Fruit fly (Drosophila melanogaster) whole organism, embryonic: ENCODE results near the gene RhoGDI.
A peak's percentile ranks its signal among the peaks of the same experiment; 100 is the strongest.

ENCODE experiments used
- CG10321 ChIP-seq: fragments of 200-800 bp; sonication (Bioruptor generic); IDR thresholded peaks from 2 replicates; pipeline ENCODE4 v1.3.6; 2022; ENCODE audit warnings: missing biosample characterization, missing genetic modification characterization
- CG11695 ChIP-seq: fragments of 200-800 bp; sonication (Bioruptor generic); IDR thresholded peaks from 3 replicates; pipeline ENCODE4 v1.3.6; 2022; ENCODE audit warnings: missing biosample characterization, missing genetic modification characterization
- CG11696 ChIP-seq: fragments of 200-800 bp; sonication (Bioruptor generic); IDR thresholded peaks from 2 replicates; pipeline ENCODE4 v1.3.6; 2022; ENCODE audit warnings: missing biosample characterization, missing genetic modification characterization
- CG12104 ChIP-seq: fragments of 200-800 bp; sonication (Bioruptor generic); optimal IDR thresholded peaks from 3 replicates; lab custom pipeline; 2016; ENCODE audit warnings: missing biosample characterization, missing genetic modification characterization
- CG12744 ChIP-seq: fragments of 200-800 bp; sonication (Bioruptor generic); optimal IDR thresholded peaks from 2 replicates; lab custom pipeline; 2016; ENCODE audit warnings: missing biosample characterization, missing genetic modification characterization
- CG14860 ChIP-seq: fragments of 200-800 bp; sonication (Bioruptor generic); IDR thresholded peaks from 3 replicates; pipeline ENCODE4 v1.3.6; 2022; ENCODE audit warnings: missing biosample characterization, missing genetic modification characterization; ENCODE audit not compliant: partially characterized antibody
- CG15601 ChIP-seq: fragments of 200-800 bp; sonication (Bioruptor generic); optimal IDR thresholded peaks from 3 replicates; lab custom pipeline; 2019; ENCODE audit warnings: missing biosample characterization, mild to moderate bottlenecking, missing genetic modification characterization, moderate library complexity
- CG1647 ChIP-seq: fragments of 200-800 bp; sonication (Bioruptor generic); optimal IDR thresholded peaks from 3 replicates; lab custom pipeline; 2016; ENCODE audit warnings: missing biosample characterization, missing genetic modification characterization
- CG2116 ChIP-seq: fragments of 200-800 bp; sonication (Bioruptor generic); optimal IDR thresholded peaks from 3 replicates; lab custom pipeline; 2018; ENCODE audit warnings: missing biosample characterization, mild to moderate bottlenecking, missing genetic modification characterization
- CG2120 ChIP-seq: fragments of 200-800 bp; sonication (Bioruptor generic); optimal IDR thresholded peaks from 3 replicates; lab custom pipeline; 2016; ENCODE audit warnings: missing biosample characterization, missing genetic modification characterization
- CG31365 ChIP-seq: fragments of 200-800 bp; sonication (Bioruptor generic); optimal IDR thresholded peaks from 2 replicates; lab custom pipeline; 2018; ENCODE audit warnings: missing biosample characterization, mild to moderate bottlenecking, missing genetic modification characterization
- CG32532 ChIP-seq: fragments of 200-800 bp; sonication (Bioruptor generic); IDR thresholded peaks from 2 replicates; pipeline ENCODE4 v1.3.6; 2022; ENCODE audit warnings: missing biosample characterization, missing genetic modification characterization
- CG34224 ChIP-seq: fragments of 200-800 bp; sonication (Bioruptor generic); IDR thresholded peaks from 3 replicates; pipeline ENCODE4 v1.3.6; 2022; ENCODE audit warnings: missing biosample characterization, missing genetic modification characterization; ENCODE audit not compliant: partially characterized antibody
- CG4854 ChIP-seq: fragments of 200-800 bp; sonication (Bioruptor generic); optimal IDR thresholded peaks from 2 replicates; lab custom pipeline; 2016; ENCODE audit warnings: missing biosample characterization, missing genetic modification characterization, inconsistent platforms
- CG5180 ChIP-seq: fragments of 200-800 bp; sonication (Bioruptor generic); optimal IDR thresholded peaks from 3 replicates; lab custom pipeline; 2017; ENCODE audit warnings: missing biosample characterization, missing genetic modification characterization, mild to moderate bottlenecking, moderate library complexity, missing genetic modification reagents
- CG6272 ChIP-seq: fragments of 200-800 bp; sonication (Bioruptor generic); IDR thresholded peaks from 2 replicates; pipeline ENCODE4 v1.3.6; 2022; ENCODE audit warnings: missing biosample characterization, missing genetic modification characterization
- CG7786 ChIP-seq: fragments of 200-800 bp; sonication (Bioruptor generic); optimal IDR thresholded peaks from 2 replicates; lab custom pipeline; 2016; ENCODE audit warnings: missing biosample characterization, missing genetic modification characterization
- CG8290 ChIP-seq, 3 experiments: fragments of 200-800 bp; sonication (Bioruptor generic); optimal IDR thresholded peaks; 2 replicates each; lab custom pipeline; 2016 to 2019; ENCODE audit warnings: missing biosample characterization in 3 of 3, missing genetic modification characterization in 3 of 3, mild to moderate bottlenecking in 2 of 3, moderate library complexity in 1 of 3
- CG8478 ChIP-seq: fragments of >200 bp; optimal IDR thresholded peaks from 2 replicates; lab custom pipeline; 2018
- CG9727 ChIP-seq: fragments of 200-800 bp; sonication (Bioruptor generic); optimal IDR thresholded peaks from 3 replicates; lab custom pipeline; 2017; ENCODE audit warnings: missing biosample characterization, mild to moderate bottlenecking, missing genetic modification characterization
- D19A ChIP-seq: fragments of 200-800 bp; optimal IDR thresholded peaks from 3 replicates; lab custom pipeline; 2019; ENCODE audit warnings: missing biosample characterization, mild to moderate bottlenecking, missing genetic modification characterization, moderate library complexity
- Dek ChIP-seq: fragments of 200-800 bp; sonication (Bioruptor generic); optimal IDR thresholded peaks from 3 replicates; lab custom pipeline; 2019; ENCODE audit warnings: missing biosample characterization, mild to moderate bottlenecking, missing genetic modification characterization, moderate library complexity
- Dfd ChIP-seq, 2 experiments: fragments of >200 bp; optimal IDR thresholded peaks; 2 replicates each; lab custom pipeline; 2017; ENCODE audit warnings: missing biosample characterization in 2 of 2, missing genetic modification characterization in 2 of 2
- Dip3 ChIP-seq: fragments of 200-800 bp; sonication (Bioruptor generic); optimal IDR thresholded peaks from 3 replicates; lab custom pipeline; 2016; ENCODE audit warnings: missing biosample characterization, missing genetic modification characterization
- Ets97D ChIP-seq: fragments of 200-800 bp; sonication (Bioruptor generic); optimal IDR thresholded peaks from 3 replicates; lab custom pipeline; 2016; ENCODE audit warnings: missing biosample characterization, missing genetic modification characterization
- H15 ChIP-seq: fragments of 200-800 bp; sonication (Bioruptor generic); IDR thresholded peaks from 3 replicates; pipeline ENCODE4 v1.3.6; 2022; ENCODE audit warnings: missing biosample characterization, missing genetic modification characterization
- Hr78 ChIP-seq, 2 experiments: fragments of 200-800 bp in 1 of 2; fragments of >200 bp in 1 of 2; sonication (Bioruptor generic) in 1 of 2; optimal IDR thresholded peaks; 2 replicates each; lab custom pipeline; 2017 to 2019; ENCODE audit warnings: missing biosample characterization in 2 of 2, missing genetic modification characterization in 2 of 2, mild to moderate bottlenecking in 1 of 2, moderate library complexity in 1 of 2
- Med ChIP-seq: fragments of 200-800 bp; sonication (Bioruptor generic); peaks from one replicate; lab custom pipeline; 2016; ENCODE audit warnings: missing biosample characterization, missing genetic modification characterization, mild to moderate bottlenecking, inconsistent platforms, moderate library complexity
- Opbp ChIP-seq: fragments of 200-800 bp; sonication (Bioruptor generic); IDR thresholded peaks from 3 replicates; pipeline ENCODE4 v1.3.6; 2022; ENCODE audit warnings: missing biosample characterization, missing genetic modification characterization; ENCODE audit not compliant: partially characterized antibody
- PHDP ChIP-seq: fragments of 200-800 bp; sonication (Bioruptor generic); optimal IDR thresholded peaks from 3 replicates; lab custom pipeline; 2018; ENCODE audit warnings: missing biosample characterization, mild to moderate bottlenecking, missing genetic modification characterization, moderate library complexity
- Sry-β ChIP-seq: fragments of 200-800 bp; sonication (Bioruptor generic); optimal IDR thresholded peaks from 2 replicates; lab custom pipeline; 2018; ENCODE audit warnings: missing biosample characterization, mild to moderate bottlenecking, missing genetic modification characterization, moderate library complexity
- Trl ChIP-seq, 3 experiments: fragments of >200 bp in 2 of 3; fragments of 200-800 bp in 1 of 3; sonication (Bioruptor generic) in 1 of 3; optimal IDR thresholded peaks; 2 replicates in 1 of 3; 3 replicates in 2 of 3; lab custom pipeline; 2016 to 2017; ENCODE audit warnings: missing biosample characterization in 1 of 3, missing genetic modification characterization in 1 of 3
- cg ChIP-seq: fragments of 200-800 bp; sonication (Bioruptor generic); optimal IDR thresholded peaks from 3 replicates; lab custom pipeline; 2019; ENCODE audit warnings: missing biosample characterization, mild to moderate bottlenecking, missing genetic modification characterization, moderate library complexity
- corto ChIP-seq: fragments of 200-800 bp; sonication (Bioruptor generic); optimal IDR thresholded peaks from 2 replicates; lab custom pipeline; 2016; ENCODE audit warnings: missing biosample characterization, mild to moderate bottlenecking, missing genetic modification characterization, moderate library complexity
- en ChIP-seq: fragments of 200-800 bp; sonication (Bioruptor generic); optimal IDR thresholded peaks from 2 replicates; lab custom pipeline; 2016; ENCODE audit warnings: missing biosample characterization, missing genetic modification characterization
- gem ChIP-seq: fragments of 200-800 bp; sonication (Bioruptor generic); optimal IDR thresholded peaks from 2 replicates; lab custom pipeline; 2019; ENCODE audit warnings: missing biosample characterization, mild to moderate bottlenecking, missing genetic modification characterization, moderate library complexity
- kay ChIP-seq: fragments of 200-800 bp; sonication (Bioruptor generic); optimal IDR thresholded peaks from 2 replicates; lab custom pipeline; 2016; ENCODE audit warnings: missing biosample characterization, missing genetic modification characterization
- lola ChIP-seq, 3 experiments: fragments of >200 bp in 2 of 3; fragments of 200-800 bp in 1 of 3; sonication (Bioruptor generic) in 1 of 3; optimal IDR thresholded peaks; 2 replicates each; lab custom pipeline; 2017 to 2019; ENCODE audit warnings: missing biosample characterization in 3 of 3, missing genetic modification characterization in 3 of 3, mild to moderate bottlenecking in 1 of 3, moderate library complexity in 1 of 3
- nom ChIP-seq: fragments of 200-800 bp; sonication (Bioruptor generic); optimal IDR thresholded peaks from 2 replicates; lab custom pipeline; 2017; ENCODE audit warnings: missing biosample characterization, missing genetic modification characterization, mild to moderate bottlenecking, moderate library complexity, missing genetic modification reagents
- pho ChIP-seq: fragments of 200-800 bp; sonication (Bioruptor generic); optimal IDR thresholded peaks from 2 replicates; lab custom pipeline; 2016; ENCODE audit warnings: missing biosample characterization, missing genetic modification characterization
- sens ChIP-seq: fragments of 200-800 bp; sonication (Bioruptor generic); peaks from one replicate; lab custom pipeline; 2016; ENCODE audit warnings: missing biosample characterization, missing genetic modification characterization
- sr ChIP-seq: fragments of 200-800 bp; sonication (Bioruptor generic); IDR thresholded peaks from 3 replicates; pipeline ENCODE4 v1.3.6; 2022; ENCODE audit warnings: missing biosample characterization, missing genetic modification characterization
- stwl ChIP-seq: fragments of 200-800 bp; sonication (Bioruptor generic); optimal IDR thresholded peaks from 3 replicates; lab custom pipeline; 2018; ENCODE audit warnings: missing biosample characterization, mild to moderate bottlenecking, missing genetic modification characterization, moderate library complexity
- trem ChIP-seq: fragments of 200-800 bp; optimal IDR thresholded peaks from 3 replicates; lab custom pipeline; 2019; ENCODE audit warnings: missing biosample characterization, mild to moderate bottlenecking, missing genetic modification characterization, moderate library complexity
- ttk ChIP-seq: fragments of 200-800 bp; sonication (Bioruptor generic); IDR thresholded peaks from 2 replicates; pipeline ENCODE4 v2.1.2; 2022; ENCODE audit warnings: missing biosample characterization, missing genetic modification characterization
- vfl ChIP-seq: fragments of 200-800 bp; sonication (Bioruptor generic); optimal IDR thresholded peaks from 2 replicates; lab custom pipeline; 2016; ENCODE audit warnings: missing biosample characterization, missing genetic modification characterization
- zfh2 ChIP-seq: fragments of 200-800 bp; sonication (Bioruptor generic); optimal IDR thresholded peaks from 2 replicates; lab custom pipeline; 2016; ENCODE audit warnings: missing biosample characterization, missing genetic modification characterization

Gene RhoGDI

DNA sequence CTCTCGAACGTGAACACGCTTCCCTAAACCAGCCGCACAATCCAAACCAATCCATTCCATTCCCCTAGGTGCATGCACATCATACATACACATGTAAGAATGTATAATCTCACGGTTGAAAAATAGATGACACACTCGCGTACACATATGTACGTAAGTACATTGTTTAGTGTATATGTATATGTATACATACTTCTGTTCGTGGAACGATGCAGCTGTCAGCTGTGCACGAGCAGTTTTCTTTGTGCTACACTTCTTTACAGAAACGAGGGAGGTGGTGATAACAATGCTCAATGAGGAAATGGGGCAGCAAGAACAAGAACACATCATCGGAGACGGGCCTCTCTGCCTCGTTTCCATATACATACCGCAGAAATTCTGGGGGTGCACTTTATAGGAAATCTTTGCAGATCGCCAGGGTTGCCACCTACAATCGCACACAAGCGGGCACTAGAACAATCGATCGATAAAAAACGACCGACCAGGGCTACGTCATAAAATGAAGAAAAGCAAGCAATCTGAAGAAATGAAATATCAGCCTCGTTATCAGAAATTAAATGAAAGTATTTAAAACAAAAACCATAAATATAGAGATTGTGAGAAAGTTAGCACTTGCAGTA lies 29.1 kb upstream of the RhoGDI start (continued):
- TF ChIP-seq CG10321 (GFP tag; lab: Robert Waterston, UW) (no peak), trem (tag; lab: Kevin White, UChicago) (peak; percentile 54), CG12104 (no peak), CG1647 (no peak), Sry-β (GFP tag; lab: Kevin White, UChicago) (no peak), CG2116 (GFP tag; lab: Kevin White, UChicago) (peak; percentile 22), en (GFP tag; lab: Kevin White, UChicago) (no peak), Opbp (GFP tag; lab: Robert Waterston, UW) (no peak), CG32532 (GFP tag; lab: Robert Waterston, UW) (no peak), ttk (no peak), CG31365 (no peak), Dek (tag; lab: Kevin White, UChicago) (no peak), H15 (GFP tag; lab: Robert Waterston, UW) (no peak), zfh2 (no peak), nom (GFP tag; lab: Kevin White, UChicago) (peak; percentile 0), sr (GFP tag; lab: Robert Waterston, UW) (no peak), Ets97D (GFP tag; lab: Kevin White, UChicago) (no peak), CG6272 (GFP tag; lab: Robert Waterston, UW) (no peak), CG8478 (lab: Kevin White, UChicago) (no peak), Dfd (GFP tag; optimal IDR thresholded peaks at IDR 0.05; lab: Kevin White, UChicago) (no peak), Dip3 (GFP tag; lab: Kevin White, UChicago) (no peak), CG7786 (no peak), CG4854 (GFP tag; lab: Kevin White, UChicago) (no peak), CG14860 (GFP tag; lab: Robert Waterston, UW) (no peak), CG12744 (GFP tag; lab: Kevin White, UChicago) (no peak), stwl (tag; lab: Kevin White, UChicago) (peak; percentile 97), CG15601 (no peak)

DNA sequence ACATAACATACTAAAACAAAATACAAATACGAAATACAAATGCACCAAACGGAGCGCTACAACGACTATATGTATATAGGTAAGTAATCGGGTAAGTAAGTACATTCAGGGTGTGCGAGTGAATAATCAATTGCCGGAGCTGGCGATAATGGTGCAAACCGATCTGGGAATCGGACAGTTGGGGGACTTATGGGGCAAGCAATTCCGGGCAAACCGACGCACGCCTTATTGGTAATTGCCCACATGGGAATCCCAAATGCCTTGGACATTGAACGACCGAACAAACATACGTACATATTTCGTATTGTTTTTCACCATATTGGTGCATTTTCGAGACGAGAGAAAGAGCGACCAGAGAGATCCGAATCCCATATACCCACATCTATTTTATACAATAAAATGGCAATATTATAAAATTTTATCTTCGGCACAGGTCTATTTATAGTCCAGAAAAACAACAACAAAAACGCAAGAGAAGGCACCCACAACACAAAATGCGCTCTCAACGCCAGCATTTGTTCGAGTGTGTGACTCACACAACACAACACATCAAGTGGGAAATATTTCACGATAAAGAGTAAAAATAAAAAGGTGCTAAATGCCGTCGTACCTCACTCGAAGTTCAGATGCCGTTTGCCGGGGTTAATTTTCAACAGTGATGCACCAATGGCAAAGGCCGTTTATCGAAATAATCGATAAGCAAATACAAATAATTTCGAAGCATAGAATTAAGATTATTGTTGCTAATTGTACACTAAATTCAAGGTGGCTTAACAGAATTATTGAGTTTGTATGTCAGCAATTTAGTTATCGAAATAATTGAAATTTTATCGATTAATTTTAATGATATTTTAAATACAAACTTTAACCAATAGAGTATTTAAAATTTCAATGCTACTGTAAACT lies 28.1 kb upstream of the RhoGDI start:
- TF ChIP-seq cg (GFP tag; lab: Kevin White, UChicago) (peak; percentile 5), CG11695 (GFP tag; lab: Robert Waterston, UW) (0 out of 3 replicates have a peak, but pooled peaks have one; percentile 27), D19A (tag; lab: Kevin White, UChicago) (peak; percentile 14), CG9727 (GFP tag; lab: Kevin White, UChicago) (peak; percentile 7), CG34224 (GFP tag; lab: Robert Waterston, UW) (peak; percentile 34; the same call in 2 of the 3 replicates), CG8290 (GFP tag; optimal IDR thresholded peaks at IDR 0.05; lab: Kevin White, UChicago) (no peak), CG8290 (tag; optimal IDR thresholded peaks at IDR 0.05; lab: Kevin White, UChicago) (peak; percentile 25 to 40), kay (GFP tag; lab: Kevin White, UChicago) (no peak), CG2120 (GFP tag; lab: Kevin White, UChicago) (peak; percentile 25), PHDP (tag; lab: Kevin White, UChicago) (peak; percentile 23), pho (GFP tag; lab: Kevin White, UChicago) (peak; percentile 2), Med (peak; percentile 37), CG5180 (GFP tag; lab: Kevin White, UChicago) (no peak), vfl (GFP tag; lab: Kevin White, UChicago) (no peak), stwl (tag; lab: Kevin White, UChicago) (peak; percentile 61), lola (GFP tag; optimal IDR thresholded peaks at IDR 0.05; lab: Kevin White, UChicago) (no peak), sens (GFP tag; lab: Kevin White, UChicago) (peak; percentile 74), Trl (optimal IDR thresholded peaks at IDR 0.05; lab: Kevin White, UChicago) (peak; percentile 4 to 22), Trl (GFP tag; optimal IDR thresholded peaks at IDR 0.05; lab: Kevin White, UChicago) (no peak), CG11696 (GFP tag; lab: Robert Waterston, UW) (0 out of 2 replicates have a peak, but pooled peaks have one; percentile 15), Hr78 (GFP tag; optimal IDR thresholded peaks at IDR 0.05; lab: Kevin White, UChicago) (peak in 1 of 2 experiments; percentile 47), gem (peak; percentile 39), corto (GFP tag; lab: Kevin White, UChicago) (peak; percentile 7)
